Fruit fly (Drosophila melanogaster): ENCODE results near the gene CG32277.

The CG32277 gene

DNA sequence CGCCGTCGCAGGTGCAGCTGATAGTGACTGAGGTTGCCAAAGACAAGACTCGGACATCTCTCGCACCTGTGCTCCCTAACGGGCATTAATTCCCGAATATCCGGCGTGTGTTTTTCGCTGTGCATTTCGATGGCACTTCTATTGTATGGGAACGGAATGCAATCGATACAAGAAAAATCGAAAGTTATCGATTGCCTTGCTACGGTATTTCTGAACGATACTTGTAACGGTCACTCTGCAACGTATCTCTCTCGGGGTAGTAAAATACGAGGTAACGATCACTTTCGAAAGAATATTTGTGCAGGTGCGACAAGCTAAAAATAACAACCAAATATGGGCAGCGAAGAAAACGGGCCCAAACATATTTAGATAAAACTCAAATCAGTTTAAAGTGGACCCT is 40.3 kb downstream of the CG32277 start, which contains the start of gene CG32280:
Gene CG32280 (plus strand): TSS at position 231 of the 400 bp plus-strand sequence.
- TF ChIP-seq Met (GFP tag; optimal IDR thresholded peaks at IDR 0.05) (no peak), CG8632 (GFP tag; optimal IDR thresholded peaks at IDR 0.05) (no peak), CG7368 (GFP tag; optimal IDR thresholded peaks at IDR 0.05) (no peak), esn (GFP tag; optimal IDR thresholded peaks at IDR 0.05) (peak; percentile 48), cyc (GFP tag; optimal IDR thresholded peaks at IDR 0.05) (peak; percentile 36), lz (GFP tag; optimal IDR thresholded peaks at IDR 0.05) (peak; percentile 29), CG9139 (GFP tag; optimal IDR thresholded peaks at IDR 0.05) (no peak), Ets96B (tag; optimal IDR thresholded peaks at IDR 0.05) (no peak), CG1621 (tag; optimal IDR thresholded peaks at IDR 0.05) (peak; percentile 67), Hr39 (GFP tag; optimal IDR thresholded peaks at IDR 0.05) (peak; percentile 33), topi (GFP tag; optimal IDR thresholded peaks at IDR 0.05) (no peak), Ets21C (GFP tag; optimal IDR thresholded peaks at IDR 0.05) (peak; percentile 20), CG6792 (GFP tag; optimal IDR thresholded peaks at IDR 0.05) (peak; percentile 5), CG31627 (GFP tag; optimal IDR thresholded peaks at IDR 0.05) (peak; percentile 23), CG34406 (GFP tag; optimal IDR thresholded peaks at IDR 0.05) (no peak), Sox14 (GFP tag; optimal IDR thresholded peaks at IDR 0.05) (peak; percentile 27), pdm3 (GFP tag; optimal IDR thresholded peaks at IDR 0.05) (no peak), Blimp-1 (GFP tag; optimal IDR thresholded peaks at IDR 0.05) (no peak), CG6276 (GFP tag; optimal IDR thresholded peaks at IDR 0.05) (no peak)

DNA sequence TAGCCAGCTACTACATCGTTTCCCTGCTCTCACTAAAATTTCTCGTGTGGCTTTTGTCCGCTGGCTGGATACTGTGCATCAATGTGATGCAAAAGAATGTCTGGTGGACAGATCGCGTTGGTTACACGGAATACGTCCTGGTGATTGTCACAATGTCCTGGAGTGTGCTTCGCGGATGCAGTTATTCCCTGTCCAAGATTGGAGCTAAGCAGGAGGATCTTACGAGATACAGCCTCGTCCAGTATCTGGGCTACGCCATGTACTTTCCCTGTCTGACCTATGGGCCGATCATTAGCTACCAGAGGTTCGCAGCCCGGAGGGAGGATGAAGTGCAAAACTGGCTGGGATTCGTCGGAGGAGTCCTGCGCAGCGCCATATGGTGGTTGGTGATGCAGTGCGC is 42.7 kb downstream of the CG32277 start:
- TF ChIP-seq ss (GFP tag; optimal IDR thresholded peaks at IDR 0.05) (no peak), Sox14 (GFP tag; optimal IDR thresholded peaks at IDR 0.05) (no peak), eg (GFP tag; IDR thresholded peaks at IDR 0.05) (no peak), CG6276 (GFP tag; optimal IDR thresholded peaks at IDR 0.05) (no peak), CG8119 (GFP tag; IDR thresholded peaks at IDR 0.05) (no peak), CG31627 (GFP tag; optimal IDR thresholded peaks at IDR 0.05) (no peak), acj6 (GFP tag; optimal IDR thresholded peaks at IDR 0.05) (no peak), Blimp-1 (GFP tag; optimal IDR thresholded peaks at IDR 0.05) (no peak), vri (GFP tag; optimal IDR thresholded peaks at IDR 0.05) (no peak), CG11902 (GFP tag; optimal IDR thresholded peaks at IDR 0.05) (no peak)

DNA sequence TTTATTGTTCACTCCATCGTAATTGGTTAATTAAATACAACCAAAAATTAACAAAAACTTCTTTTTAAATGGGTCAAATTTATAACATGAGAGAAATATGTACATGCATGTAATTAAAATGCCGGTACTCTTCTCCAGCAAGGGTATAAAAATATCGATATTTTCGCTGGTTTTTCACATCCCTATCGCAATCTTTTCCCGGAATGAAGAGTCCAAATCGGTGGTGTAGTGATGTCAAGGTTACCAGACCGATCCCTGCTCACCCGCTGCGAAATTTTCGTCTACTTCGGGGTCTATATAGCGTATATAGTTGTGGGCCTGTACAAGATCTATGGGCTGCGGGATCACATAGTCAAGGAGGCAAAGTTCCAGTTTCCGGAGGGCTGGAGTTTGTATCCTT is 43.3 kb downstream of the CG32277 start, which contains the start of gene rasp:
Gene rasp (plus strand): TSS at position 213 of the 400 bp plus-strand sequence.
- TF ChIP-seq CG16779 (tag; optimal IDR thresholded peaks at IDR 0.05) (no peak), fd59A (GFP tag; optimal IDR thresholded peaks at IDR 0.05) (no peak), CG1621 (tag; optimal IDR thresholded peaks at IDR 0.05) (peak; percentile 90), dsx (GFP tag; optimal IDR thresholded peaks at IDR 0.05; ENCODE audit: poor library complexity, severe bottlenecking) (no peak), Blimp-1 (GFP tag; optimal IDR thresholded peaks at IDR 0.05) (no peak), CG7368 (GFP tag; optimal IDR thresholded peaks at IDR 0.05) (no peak), eg (GFP tag; IDR thresholded peaks at IDR 0.05) (no peak)

DNA sequence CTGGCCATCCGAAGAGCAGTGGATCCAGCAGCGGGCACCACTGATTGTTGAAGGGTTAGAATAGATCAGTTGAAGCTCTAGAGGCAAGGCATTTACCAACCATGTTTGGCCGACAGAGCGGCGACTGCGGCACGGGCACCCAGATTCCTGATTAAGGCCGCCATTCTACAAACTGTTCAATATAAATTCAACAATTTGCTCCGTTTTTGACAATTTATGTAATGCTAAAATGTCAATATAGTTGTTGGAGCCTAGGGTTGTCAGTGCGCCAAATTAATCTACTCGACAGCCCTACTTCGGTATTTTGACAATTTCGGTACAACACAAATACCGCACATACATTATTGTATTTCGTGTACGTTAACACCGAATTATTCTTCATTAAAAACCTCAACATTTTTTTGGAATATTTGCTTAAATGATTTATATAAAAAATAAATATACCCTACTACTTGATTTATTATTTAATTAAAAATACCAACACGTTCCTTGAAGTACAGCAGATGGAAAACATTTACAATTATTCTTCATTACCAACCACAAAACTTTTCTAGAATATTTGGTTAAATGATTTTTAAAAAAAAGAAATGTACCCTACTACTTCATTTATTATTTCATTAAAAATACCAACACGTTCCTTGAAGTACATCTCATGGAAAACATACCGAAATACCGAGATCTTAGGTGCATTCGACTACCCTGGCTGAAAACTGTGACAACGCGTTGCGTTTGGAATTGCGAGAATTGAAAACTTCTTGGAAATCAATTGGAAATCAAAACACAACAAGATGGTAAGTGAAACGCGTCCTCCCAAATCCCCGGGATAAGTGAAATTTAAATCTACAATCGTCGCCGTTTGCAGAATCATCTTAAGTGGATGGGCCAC is 45.7 kb downstream of the CG32277 start, which contains the start of the genes ND-30 and CG15812:
Gene ND-30 (minus strand): TSS at position 270 of the 886 bp plus-strand sequence.
Gene CG15812 (plus strand): TSS at position 683 of the 886 bp plus-strand sequence.
- TF ChIP-seq achi (GFP tag; optimal IDR thresholded peaks at IDR 0.05): no peak
- TF ChIP-seq Sox102F (GFP tag; optimal IDR thresholded peaks at IDR 0.05): no peak
- no peak for TF ChIP-seq CG11762 (GFP tag; optimal IDR thresholded peaks at IDR 0.05; ENCODE audit: insufficient read depth)
- TF ChIP-seq acj6 (GFP tag; optimal IDR thresholded peaks at IDR 0.05): no peak
- no peak for TF ChIP-seq pdm3 (GFP tag; optimal IDR thresholded peaks at IDR 0.05)
- no peak for TF ChIP-seq Eip75B (GFP tag; optimal IDR thresholded peaks at IDR 0.05)
- TF ChIP-seq Met (GFP tag; optimal IDR thresholded peaks at IDR 0.05): no peak
- peak; percentile 21 for TF ChIP-seq cyc (GFP tag; optimal IDR thresholded peaks at IDR 0.05)
- no peak for TF ChIP-seq CG6854 (GFP tag; optimal IDR thresholded peaks at IDR 0.05)
- TF ChIP-seq Sox14 (GFP tag; optimal IDR thresholded peaks at IDR 0.05): no peak
- no peak for TF ChIP-seq CG10631 (GFP tag; optimal IDR thresholded peaks at IDR 0.05)
- no peak for TF ChIP-seq ss (GFP tag; optimal IDR thresholded peaks at IDR 0.05)
- no peak for TF ChIP-seq CG9139 (GFP tag; optimal IDR thresholded peaks at IDR 0.05)
- TF ChIP-seq esn (GFP tag; optimal IDR thresholded peaks at IDR 0.05): peak; percentile 48
- TF ChIP-seq CG3032 (tag; optimal IDR thresholded peaks at IDR 0.05): peak; percentile 14
- TF ChIP-seq CG10669 (GFP tag; optimal IDR thresholded peaks at IDR 0.05): no peak
- TF ChIP-seq CG6276 (GFP tag; optimal IDR thresholded peaks at IDR 0.05): no peak
- TF ChIP-seq CG34406 (GFP tag; optimal IDR thresholded peaks at IDR 0.05): no peak
- no peak for TF ChIP-seq fd59A (GFP tag; optimal IDR thresholded peaks at IDR 0.05)
- TF ChIP-seq vri (GFP tag; optimal IDR thresholded peaks at IDR 0.05): no peak
- TF ChIP-seq Eip78C (GFP tag): no peak
